Fruit fly (Drosophila melanogaster): ENCODE data around the gene Smyd5.

Gene Smyd5

DNA sequence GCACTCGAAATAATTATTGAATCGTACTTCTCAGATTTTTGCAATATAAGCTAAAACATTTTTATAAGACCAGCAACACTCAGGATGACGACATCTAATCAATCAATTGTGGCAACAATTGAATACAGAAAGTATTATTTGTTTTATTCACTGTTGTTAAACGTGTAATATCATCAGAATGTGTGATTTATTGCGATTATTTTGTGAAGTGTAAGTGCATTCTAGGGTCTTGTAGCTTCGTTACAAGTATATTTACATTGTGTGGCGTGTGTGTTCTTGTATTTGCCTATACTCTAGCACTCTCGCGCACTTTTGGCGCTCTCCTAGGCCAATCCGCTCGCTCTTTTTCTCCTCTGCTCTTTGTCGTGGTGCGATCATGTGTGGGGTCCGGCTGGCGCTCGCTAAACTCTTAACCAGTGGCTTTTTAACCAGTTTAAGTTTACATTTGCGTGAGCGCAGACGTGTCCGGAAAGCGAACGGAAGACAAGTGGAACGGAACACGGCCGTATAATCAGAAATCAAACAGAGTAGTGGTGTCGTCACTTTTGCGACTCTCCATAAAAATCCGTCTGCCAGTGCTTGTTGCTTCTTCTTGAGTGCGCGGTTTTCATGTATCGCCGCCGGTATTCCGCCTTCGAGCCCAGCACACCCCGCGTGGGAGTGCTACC, 14.0 kb downstream of the Smyd5 start (continued):
- TF ChIP-seq Stat92E (GFP tag; optimal IDR thresholded peaks at IDR 0.05), result peak in 1 of 3 experiments; percentile 33
- peak; percentile 86 for TF ChIP-seq wor (GFP tag; IDR thresholded peaks at IDR 0.05)
- TF ChIP-seq Nf-YA (GFP tag; IDR thresholded peaks at IDR 0.05), result peak; percentile 70; the same call in 1 of the 2 replicates
- TF ChIP-seq CrebB (tag; optimal IDR thresholded peaks at IDR 0.05), result peak; percentile 65
- TF ChIP-seq bbx (GFP tag; IDR thresholded peaks at IDR 0.05; ENCODE audit: partially characterized antibody), result peak; percentile 54; the same call in 1 of the 2 replicates
- peak; percentile 82 for TF ChIP-seq NC2β (GFP tag; optimal IDR thresholded peaks at IDR 0.05)
- TF ChIP-seq CG2120 (GFP tag; optimal IDR thresholded peaks at IDR 0.05), result peak; percentile 59
- TF ChIP-seq CG14710 (tag; optimal IDR thresholded peaks at IDR 0.05), result peak; percentile 81
- peak; percentile 74 for TF ChIP-seq CG10366 (GFP tag; IDR thresholded peaks at IDR 0.05)
- peak; percentile 58 for TF ChIP-seq CG31388 (GFP tag; optimal IDR thresholded peaks at IDR 0.05)
- TF ChIP-seq CG2129 (GFP tag; IDR thresholded peaks at IDR 0.05; ENCODE audit: partially characterized antibody), result no peak
- TF ChIP-seq CG8944 (GFP tag; optimal IDR thresholded peaks at IDR 0.05), result peak; percentile 67
- peak; percentile 39 for TF ChIP-seq kah (GFP tag; optimal IDR thresholded peaks at IDR 0.05)
- peak; percentile 79 to 89 for TF ChIP-seq chif (GFP tag; optimal IDR thresholded peaks at IDR 0.05)
- no peak for TF ChIP-seq CG10321 (GFP tag; IDR thresholded peaks at IDR 0.05)
- peak; percentile 41 for TF ChIP-seq maf-S (GFP tag; optimal IDR thresholded peaks at IDR 0.05)
- peak; percentile 85 for TF ChIP-seq ewg (GFP tag; optimal IDR thresholded peaks at IDR 0.05)
- peak; percentile 60 for TF ChIP-seq caup (GFP tag; optimal IDR thresholded peaks at IDR 0.05; ENCODE audit: severe bottlenecking)
- peak; percentile 67 for TF ChIP-seq CG3281 (GFP tag; optimal IDR thresholded peaks at IDR 0.05)
- TF ChIP-seq CG7556 (GFP tag; optimal IDR thresholded peaks at IDR 0.05), result peak; percentile 89
- peak; percentile 93 for TF ChIP-seq Med (GFP tag)
- peak; percentile 89 for TF ChIP-seq CG17829 (tag; optimal IDR thresholded peaks at IDR 0.05)
- peak; percentile 45; the same call in 1 of the 2 replicates for TF ChIP-seq slbo (GFP tag; IDR thresholded peaks at IDR 0.05)
- peak; percentile 12 for TF ChIP-seq Fer2 (tag; optimal IDR thresholded peaks at IDR 0.05)
- TF ChIP-seq z (GFP tag; IDR thresholded peaks at IDR 0.05), result peak; percentile 79; the same call in 2 of the 3 replicates
- TF ChIP-seq CG4730 (GFP tag; IDR thresholded peaks at IDR 0.05), result peak; percentile 45; the same call in 1 of the 2 replicates
- TF ChIP-seq CG14014 (GFP tag; IDR thresholded peaks at IDR 0.05), result peak; percentile 36; the same call in 1 of the 2 replicates
- TF ChIP-seq Hmr (GFP tag; optimal IDR thresholded peaks at IDR 0.05), result peak; percentile 70
- no peak for TF ChIP-seq Dref (GFP tag; IDR thresholded peaks at IDR 0.05)
- peak; percentile 96 for TF ChIP-seq Ets65A (GFP tag)
- peak; percentile 61 for TF ChIP-seq CG17328 (GFP tag; IDR thresholded peaks at IDR 0.05)
- peak; percentile 71 for TF ChIP-seq CG17568 (GFP tag; optimal IDR thresholded peaks at IDR 0.05)
- no peak for TF ChIP-seq CG9797 (GFP tag; optimal IDR thresholded peaks at IDR 0.05)
- TF ChIP-seq PHDP (tag; optimal IDR thresholded peaks at IDR 0.05), result peak; percentile 88
- TF ChIP-seq CG13287 (GFP tag; IDR thresholded peaks at IDR 0.05; ENCODE audit: partially characterized antibody), result peak; percentile 50; the same call in 1 of the 2 replicates
- no peak for TF ChIP-seq CG15073 (GFP tag; optimal IDR thresholded peaks at IDR 0.05)
- TF ChIP-seq CG18476 (GFP tag; optimal IDR thresholded peaks at IDR 0.05), result peak; percentile 75
- peak; percentile 67 for TF ChIP-seq Dad (GFP tag; optimal IDR thresholded peaks at IDR 0.05)
- TF ChIP-seq CG34376 (GFP tag; optimal IDR thresholded peaks at IDR 0.05), result no peak
- TF ChIP-seq CG8388 (GFP tag; optimal IDR thresholded peaks at IDR 0.05), result peak; percentile 89
- TF ChIP-seq NFAT (GFP tag; IDR thresholded peaks at IDR 0.05), result no peak
- peak; percentile 89 for TF ChIP-seq Sox100B (GFP tag; optimal IDR thresholded peaks at IDR 0.05)
- no peak; the same call in 1 of the 2 replicates for TF ChIP-seq chm (GFP tag; IDR thresholded peaks at IDR 0.05)
- peak; percentile 56 for TF ChIP-seq Bdp1 (GFP tag; optimal IDR thresholded peaks at IDR 0.05)
- peak; percentile 70 for TF ChIP-seq CG8281 (tag; optimal IDR thresholded peaks at IDR 0.05)
- peak; percentile 70 for TF ChIP-seq so (GFP tag; IDR thresholded peaks at IDR 0.05)
- TF ChIP-seq Lpt (GFP tag; optimal IDR thresholded peaks at IDR 0.05), result no peak
- peak; percentile 80 for TF ChIP-seq slp2 (GFP tag; optimal IDR thresholded peaks at IDR 0.05)
- TF ChIP-seq CG14860 (GFP tag; IDR thresholded peaks at IDR 0.05; ENCODE audit: partially characterized antibody), result no peak
